Fruit fly (Drosophila melanogaster) S2 (cell line): ENCODE results near the gene sinah.

Experiments used
- CG8478 ChIP-seq: fragments of >200 bp; optimal IDR thresholded peaks from 2 replicates; lab custom pipeline; 2018
- CTCF ChIP-seq, 2 experiments: fragments of >200 bp; optimal IDR thresholded peaks; 2 replicates each; lab custom pipeline; 2018

DNA sequence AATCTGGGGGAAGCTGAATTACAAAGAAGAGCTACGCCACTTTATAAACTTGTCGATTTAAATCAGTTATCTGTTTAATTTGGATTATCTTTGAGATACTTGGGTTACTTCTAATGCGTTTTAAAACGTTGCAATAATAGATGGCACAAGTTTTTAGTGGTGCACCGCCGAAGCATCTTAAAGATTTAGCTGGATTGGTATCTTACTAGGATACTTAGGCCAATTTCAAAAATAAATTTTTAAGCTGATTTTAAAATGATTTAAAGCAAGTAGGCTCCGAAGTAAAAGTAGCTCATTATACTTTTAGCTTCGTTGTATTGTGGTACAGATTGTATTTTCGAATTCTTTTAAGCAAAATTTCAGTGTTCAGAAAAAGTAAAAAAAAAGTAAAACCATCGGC lies at the start of gene sinah:
- no peak for TF ChIP-seq CG8478 (lab: Kevin White, UChicago)
- no peak for TF ChIP-seq CTCF (optimal IDR thresholded peaks at IDR 0.05; lab: Kevin White, UChicago)
